Worm (Caenorhabditis elegans) whole organism, L4 larva: ENCODE results near the gene hpo-28.

ENCODE experiments used
- D1046.2 ChIP-seq: fragments of 200-800 bp; sonication (Bioruptor generic); IDR thresholded peaks from 2 replicates; pipeline ENCODE4 v1.3.6; 2022; ENCODE audit warnings: missing genetic modification characterization, missing compliant biosample characterization
- F49E8.2 ChIP-seq: sonication (generic microtip); optimal IDR thresholded peaks from 2 replicates; lab custom pipeline; 2016; ENCODE audit warnings: missing compliant biosample characterization, mild to moderate bottlenecking, missing genetic modification characterization, borderline replicate concordance
- R02D3.7 ChIP-seq: fragments of 150-350 bp; sonication (generic microtip); optimal IDR thresholded peaks from 3 replicates; lab custom pipeline; 2014; ENCODE audit warnings: missing biosample characterization, missing genetic modification characterization
- T26A8.4 ChIP-seq: fragments of 200-800 bp; sonication (Bioruptor generic); IDR thresholded peaks from 2 replicates; pipeline ENCODE4 v1.3.6; 2022; ENCODE audit warnings: missing genetic modification characterization, missing compliant biosample characterization
- ZK337.2 ChIP-seq: fragments of 200-800 bp; sonication (Bioruptor generic); IDR thresholded peaks from 2 replicates; pipeline ENCODE4 v1.3.6; 2022; ENCODE audit warnings: missing genetic modification reagents, missing genetic modification characterization, missing compliant biosample characterization
- ZK546.5 ChIP-seq, 2 experiments: sonication (generic microtip); optimal IDR thresholded peaks; 2 replicates each; lab custom pipeline; 2017; ENCODE audit warnings: missing biosample characterization in 2 of 2, missing genetic modification characterization in 2 of 2
- ama-1 ChIP-seq: fragments of 150-350 bp; optimal IDR thresholded peaks from 2 replicates; lab custom pipeline; 2014; ENCODE audit warnings: inconsistent platforms, mixed read lengths
- arid-1 ChIP-seq: fragments of 200-800 bp; sonication (Bioruptor generic); conservative IDR thresholded peaks from 2 replicates; pipeline ENCODE4 v1.3.6; 2022; ENCODE audit warnings: missing genetic modification reagents, missing genetic modification characterization, missing compliant biosample characterization
- attf-4 ChIP-seq: sonication (generic microtip); optimal IDR thresholded peaks from 3 replicates; lab custom pipeline; 2017; ENCODE audit warnings: missing biosample characterization, missing genetic modification characterization
- ceh-28 ChIP-seq: fragments of 150-350 bp; optimal IDR thresholded peaks from 2 replicates; lab custom pipeline; 2014; ENCODE audit warnings: missing biosample characterization, missing genetic modification reagents, missing genetic modification characterization
- ceh-44 ChIP-seq: fragments of 200-800 bp; sonication (Bioruptor generic); IDR thresholded peaks from 2 replicates; pipeline ENCODE4 v1.3.6; 2022; ENCODE audit warnings: missing genetic modification reagents, missing genetic modification characterization, missing compliant biosample characterization
- ceh-82 ChIP-seq: sonication (generic microtip); optimal IDR thresholded peaks from 2 replicates; lab custom pipeline; 2017; ENCODE audit warnings: missing biosample characterization, missing genetic modification characterization
- ces-1 ChIP-seq: fragments of 150-350 bp; sonication (generic microtip); optimal IDR thresholded peaks from 4 replicates; lab custom pipeline; 2014; ENCODE audit warnings: missing biosample characterization, missing genetic modification reagents, missing genetic modification characterization
- daf-16 ChIP-seq, 3 experiments: sonication (generic microtip); optimal IDR thresholded peaks; 2 replicates each; lab custom pipeline; 2016 to 2017; ENCODE audit warnings: missing genetic modification characterization in 3 of 3, missing genetic modification reagents in 3 of 3, mild to moderate bottlenecking in 2 of 3, missing compliant biosample characterization in 2 of 3, missing biosample characterization in 1 of 3, moderate library complexity in 1 of 3
- daf-19 ChIP-seq: fragments of 200-800 bp; sonication (Bioruptor generic); conservative IDR thresholded peaks from 2 replicates; pipeline ENCODE4 v1.3.6; 2022; ENCODE audit warnings: missing genetic modification characterization, missing compliant biosample characterization
- dmd-9 ChIP-seq: fragments of 200-800 bp; sonication (Bioruptor generic); IDR thresholded peaks from 2 replicates; pipeline ENCODE4 v1.3.6; 2022; ENCODE audit warnings: missing genetic modification reagents, missing genetic modification characterization, missing compliant biosample characterization
- dpl-1 ChIP-seq: fragments of 150-350 bp; optimal IDR thresholded peaks from 2 replicates; lab custom pipeline; 2014; ENCODE audit warnings: missing biosample characterization, missing genetic modification reagents, missing genetic modification characterization
- dve-1 ChIP-seq: sonication (generic microtip); optimal IDR thresholded peaks from 2 replicates; lab custom pipeline; 2017; ENCODE audit warnings: antibody characterized with exemption, mild to moderate bottlenecking, missing genetic modification characterization, missing compliant biosample characterization; ENCODE audit not compliant: insufficient read depth
- egl-43 ChIP-seq: fragments of 200-800 bp; sonication (Bioruptor generic); IDR thresholded peaks from 2 replicates; pipeline ENCODE4 v1.3.6; 2022; ENCODE audit warnings: missing genetic modification reagents, missing genetic modification characterization, missing compliant biosample characterization
- fos-1 ChIP-seq: fragments of 150-350 bp; optimal IDR thresholded peaks from 2 replicates; lab custom pipeline; 2014; ENCODE audit warnings: missing biosample characterization, missing genetic modification characterization
- hlh-11 ChIP-seq: fragments of 200-800 bp; sonication (Bioruptor generic); optimal IDR thresholded peaks from 2 replicates; lab custom pipeline; 2018; ENCODE audit warnings: mild to moderate bottlenecking, missing genetic modification characterization, missing compliant biosample characterization
- hlh-30 ChIP-seq: sonication (generic microtip); optimal IDR thresholded peaks from 2 replicates; lab custom pipeline; 2017; ENCODE audit warnings: antibody characterized with exemption, mild to moderate bottlenecking, missing genetic modification characterization, missing compliant biosample characterization; ENCODE audit not compliant: insufficient read depth
- lin-1 ChIP-seq: fragments of 200-800 bp; sonication (Bioruptor generic); IDR thresholded peaks from 2 replicates; pipeline ENCODE4 v1.3.6; 2022; ENCODE audit warnings: missing genetic modification reagents, missing genetic modification characterization, missing compliant biosample characterization
- lin-13 ChIP-seq: fragments of 150-350 bp; optimal IDR thresholded peaks from 2 replicates; lab custom pipeline; 2014; ENCODE audit warnings: missing biosample characterization, missing genetic modification reagents, missing genetic modification characterization
- lin-15B ChIP-seq: fragments of 150-350 bp; sonication (generic microtip); optimal IDR thresholded peaks from 3 replicates; lab custom pipeline; 2014; ENCODE audit warnings: missing biosample characterization, missing genetic modification characterization
- lin-38 ChIP-seq: fragments of 200-800 bp; sonication (Bioruptor generic); IDR thresholded peaks from 2 replicates; pipeline ENCODE4 v1.3.6; 2022; ENCODE audit warnings: missing genetic modification reagents, missing genetic modification characterization, missing compliant biosample characterization
- lsy-2 ChIP-seq, 2 experiments: fragments of 150-350 bp in 1 of 2; sonication (generic microtip) in 1 of 2; optimal IDR thresholded peaks; 2 replicates each; lab custom pipeline; 2014 to 2017; ENCODE audit warnings: missing biosample characterization in 2 of 2, missing genetic modification characterization in 2 of 2
- madf-9 ChIP-seq: fragments of 200-800 bp; sonication (Bioruptor generic); conservative IDR thresholded peaks from 2 replicates; pipeline ENCODE4 v1.3.6; 2022; ENCODE audit warnings: missing genetic modification reagents, missing genetic modification characterization, missing compliant biosample characterization
- mdl-1 ChIP-seq, 2 experiments: fragments of 150-350 bp in 1 of 2; sonication (generic microtip) in 1 of 2; optimal IDR thresholded peaks; 2 replicates each; lab custom pipeline; 2014 to 2017; ENCODE audit warnings: missing biosample characterization in 2 of 2, missing genetic modification characterization in 2 of 2
- mes-2 ChIP-seq: sonication (generic microtip); optimal IDR thresholded peaks from 2 replicates; lab custom pipeline; 2016; ENCODE audit warnings: missing genotype, mild to moderate bottlenecking, missing genetic modification characterization, missing compliant biosample characterization; ENCODE audit not compliant: poor library complexity, severe bottlenecking
- nhr-10 ChIP-seq: fragments of 150-350 bp; optimal IDR thresholded peaks from 2 replicates; lab custom pipeline; 2014; ENCODE audit warnings: missing biosample characterization, missing genetic modification characterization
- nhr-102 ChIP-seq: sonication (generic microtip); optimal IDR thresholded peaks from 2 replicates; lab custom pipeline; 2016; ENCODE audit warnings: mild to moderate bottlenecking, missing genetic modification characterization, moderate library complexity, missing compliant biosample characterization
- nhr-25 ChIP-seq: sonication (generic microtip); optimal IDR thresholded peaks from 2 replicates; lab custom pipeline; 2017; ENCODE audit warnings: missing genetic modification characterization, mild to moderate bottlenecking, missing compliant biosample characterization, antibody characterized with exemption, moderate library complexity, borderline replicate concordance; ENCODE audit not compliant: insufficient read depth
- nhr-28 ChIP-seq: fragments of 150-350 bp; optimal IDR thresholded peaks from 2 replicates; lab custom pipeline; 2014; ENCODE audit warnings: missing biosample characterization, missing genetic modification characterization
- nhr-42 ChIP-seq: fragments of 200-800 bp; sonication (Bioruptor generic); IDR thresholded peaks from 2 replicates; pipeline ENCODE4 v1.3.6; 2022; ENCODE audit warnings: missing genetic modification characterization, missing compliant biosample characterization
- nhr-48 ChIP-seq: sonication (generic microtip); optimal IDR thresholded peaks from 2 replicates; lab custom pipeline; 2016; ENCODE audit warnings: mild to moderate bottlenecking, missing genetic modification characterization, missing compliant biosample characterization
- nhr-77 ChIP-seq: fragments of 150-350 bp; optimal IDR thresholded peaks from 2 replicates; lab custom pipeline; 2014; ENCODE audit warnings: missing biosample characterization, missing genetic modification characterization
- pqm-1 ChIP-seq: sonication (generic microtip); optimal IDR thresholded peaks from 2 replicates; lab custom pipeline; 2017; ENCODE audit warnings: missing biosample characterization, missing genetic modification characterization
- rbr-2 ChIP-seq: sonication (generic microtip); optimal IDR thresholded peaks from 2 replicates; lab custom pipeline; 2016; ENCODE audit warnings: missing genotype, missing genetic modification characterization, missing compliant biosample characterization
- saeg-2 ChIP-seq: fragments of 200-800 bp; sonication (Bioruptor generic); IDR thresholded peaks from 2 replicates; pipeline ENCODE4 v1.3.6; 2022; ENCODE audit warnings: missing genetic modification reagents, missing genetic modification characterization, missing compliant biosample characterization
- snpc-1.2 ChIP-seq: fragments of 200-800 bp; sonication (Bioruptor generic); IDR thresholded peaks from 2 replicates; pipeline ENCODE4 v1.3.6; 2022; ENCODE audit warnings: missing genetic modification reagents, missing genetic modification characterization, missing compliant biosample characterization
- spr-1 ChIP-seq: sonication (generic microtip); optimal IDR thresholded peaks from 2 replicates; lab custom pipeline; 2016; ENCODE audit warnings: mild to moderate bottlenecking, missing genetic modification characterization, missing compliant biosample characterization
- unc-39 ChIP-seq: sonication (generic microtip); optimal IDR thresholded peaks from 2 replicates; lab custom pipeline; 2017; ENCODE audit warnings: missing biosample characterization, missing genetic modification characterization
- unc-62 ChIP-seq, 3 experiments: fragments of 150-350 bp in 1 of 3; sonication (generic microtip); optimal IDR thresholded peaks in 2 of 3; peaks in 1 of 3; 1 replicate in 1 of 3; 2 replicates in 2 of 3; lab custom pipeline; 2014 to 2017; ENCODE audit warnings: missing biosample characterization in 3 of 3, missing genetic modification characterization in 3 of 3, missing genetic modification reagents in 3 of 3, missing genotype in 1 of 3
- vab-7 ChIP-seq: fragments of 200-800 bp; sonication (Bioruptor generic); IDR thresholded peaks from 2 replicates; pipeline ENCODE4 v1.3.6; 2022; ENCODE audit warnings: missing genetic modification reagents, missing genetic modification characterization, missing compliant biosample characterization
- zfp-3 ChIP-seq: fragments of 200-800 bp; sonication (Bioruptor generic); conservative IDR thresholded peaks from 2 replicates; pipeline ENCODE4 v1.3.6; 2022; ENCODE audit warnings: missing genetic modification reagents, missing genetic modification characterization, missing compliant biosample characterization

The hpo-28 gene

DNA sequence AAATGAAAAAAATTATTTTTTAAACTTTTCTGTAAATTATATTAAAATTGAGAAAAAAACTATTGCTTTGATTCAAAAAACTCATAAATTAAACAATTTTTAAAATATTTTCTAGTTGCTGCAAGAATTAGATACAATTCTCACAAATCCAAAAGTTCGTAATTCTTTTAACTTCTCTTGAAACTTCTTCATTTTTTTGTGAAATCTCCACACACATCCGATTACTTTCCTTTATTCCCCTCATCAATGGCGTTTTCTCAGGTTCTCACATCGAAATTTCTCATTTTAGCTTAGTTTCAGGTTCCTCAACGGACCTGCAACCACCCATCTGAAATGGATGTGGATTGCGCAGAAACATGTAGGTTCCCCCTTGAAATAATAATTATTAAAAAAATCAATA lies 13.4 kb upstream of the hpo-28 start, which contains the start of gene wrm-1:
Gene wrm-1 (plus strand): TSS at position 301 of the 400 bp plus-strand sequence.
- no peak for TF ChIP-seq nhr-102 (tag; lab: Kevin White, UChicago)
- TF ChIP-seq rbr-2 (tag; lab: Kevin White, UChicago), result no peak
- TF ChIP-seq daf-16 (GFP tag; optimal IDR thresholded peaks at IDR 0.05; lab: Kevin White, UChicago), result no peak
- no peak for TF ChIP-seq daf-16 (tag; optimal IDR thresholded peaks at IDR 0.05; lab: Kevin White, UChicago)
- TF ChIP-seq fos-1, result no peak
- no peak for TF ChIP-seq snpc-1.2
- no peak for TF ChIP-seq hlh-11 (tag; lab: Kevin White, UChicago)
- no peak for TF ChIP-seq attf-4 (tag; lab: Kevin White, UChicago)
- no peak for TF ChIP-seq ZK546.5 (tag; optimal IDR thresholded peaks at IDR 0.05; lab: Kevin White, UChicago)
- no peak for TF ChIP-seq vab-7
- TF ChIP-seq ceh-82 (tag; lab: Kevin White, UChicago), result no peak

DNA sequence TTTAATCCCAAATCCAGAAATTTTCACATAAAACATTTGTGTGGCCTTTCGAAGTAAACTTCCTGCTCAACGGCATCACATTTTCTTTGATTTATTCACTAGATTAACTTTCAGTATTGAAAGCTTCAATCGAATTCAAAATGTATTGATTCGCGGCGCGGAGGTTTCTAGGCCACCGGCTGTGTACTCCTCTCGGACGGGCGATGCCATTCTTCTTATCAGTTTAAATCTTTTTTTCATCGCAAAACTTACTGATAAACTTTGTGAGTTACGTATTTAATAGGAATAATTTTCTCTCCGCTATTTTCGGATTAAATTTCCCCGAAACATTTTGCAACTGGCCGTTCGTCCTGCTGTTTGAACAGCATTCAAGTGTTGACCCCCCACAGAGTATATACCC lies 12.8 kb upstream of the hpo-28 start:
- TF ChIP-seq lin-15B (tag; lab: Kevin White, UChicago), result no peak
- no peak for TF ChIP-seq R02D3.7 (tag; lab: Kevin White, UChicago)
- no peak for TF ChIP-seq unc-62 (GFP tag; optimal IDR thresholded peaks at IDR 0.05 in 1 of 2; lab: Kevin White, UChicago)
- TF ChIP-seq unc-62 (tag; optimal IDR thresholded peaks at IDR 0.05; lab: Kevin White, UChicago), result no peak
- TF ChIP-seq unc-39 (tag; lab: Kevin White, UChicago), result no peak
- TF ChIP-seq lin-1 (GFP tag; lab: Robert Waterston, UW), result 0 out of 2 replicates have a peak, but pooled peaks have one; percentile 32
- no peak for TF ChIP-seq nhr-42 (GFP tag; lab: Robert Waterston, UW)
- TF ChIP-seq daf-16 (GFP tag; optimal IDR thresholded peaks at IDR 0.05; lab: Kevin White, UChicago), result peak in 1 of 2 experiments; percentile 36
- TF ChIP-seq daf-16 (tag; optimal IDR thresholded peaks at IDR 0.05; lab: Kevin White, UChicago), result peak; percentile 49
- TF ChIP-seq ces-1 (GFP tag; lab: Kevin White, UChicago), result no peak
- TF ChIP-seq mdl-1 (tag; optimal IDR thresholded peaks at IDR 0.05; lab: Kevin White, UChicago), result peak in 1 of 2 experiments; percentile 26
- no peak for TF ChIP-seq nhr-10 (tag; lab: Kevin White, UChicago)
- TF ChIP-seq pqm-1, result peak; percentile 59
- no peak for TF ChIP-seq spr-1 (tag; lab: Kevin White, UChicago)
- TF ChIP-seq F49E8.2 (tag; lab: Kevin White, UChicago), result no peak
- peak; percentile 94 for TF ChIP-seq dve-1 (tag; lab: Kevin White, UChicago)
- TF ChIP-seq ama-1, result no peak
- TF ChIP-seq hlh-30 (tag; lab: Kevin White, UChicago), result peak; percentile 28
- TF ChIP-seq madf-9 (GFP tag; lab: Robert Waterston, UW), result peak; percentile 52
- no peak for TF ChIP-seq lin-13 (GFP tag; lab: Kevin White, UChicago)
- TF ChIP-seq lin-38 (GFP tag; lab: Robert Waterston, UW), result peak; percentile 66
- 0 out of 2 replicates have a peak, but pooled peaks have one; percentile 27 for TF ChIP-seq ceh-44 (GFP tag; lab: Robert Waterston, UW)
- TF ChIP-seq mes-2 (tag; lab: Kevin White, UChicago), result peak; percentile 98
- TF ChIP-seq saeg-2, result no peak
- TF ChIP-seq hlh-11 (tag; lab: Kevin White, UChicago), result peak; percentile 61
- peak; percentile 93 for TF ChIP-seq dpl-1 (GFP tag; lab: Kevin White, UChicago)
- peak; percentile 48 for TF ChIP-seq nhr-77 (tag; lab: Kevin White, UChicago)
- TF ChIP-seq daf-19 (GFP tag; lab: Robert Waterston, UW), result no peak
- peak; percentile 67 for TF ChIP-seq nhr-28 (tag; lab: Kevin White, UChicago)
- TF ChIP-seq lsy-2 (tag; optimal IDR thresholded peaks at IDR 0.05; lab: Kevin White, UChicago), result peak in 1 of 2 experiments; percentile 81
- peak; percentile 67 for TF ChIP-seq nhr-102 (tag; lab: Kevin White, UChicago)
- TF ChIP-seq zfp-3 (GFP tag; lab: Robert Waterston, UW), result no peak
- TF ChIP-seq nhr-48 (tag; lab: Kevin White, UChicago), result peak; percentile 63
- TF ChIP-seq D1046.2, result no peak
- 0 out of 2 replicates have a peak, but pooled peaks have one; percentile 19 for TF ChIP-seq dmd-9 (GFP tag; lab: Robert Waterston, UW)
- TF ChIP-seq ceh-28, result peak; percentile 17
- 0 out of 2 replicates have a peak, but pooled peaks have one; percentile 23 for TF ChIP-seq vab-7
- no peak for TF ChIP-seq nhr-25 (tag; lab: Kevin White, UChicago)
- no peak for TF ChIP-seq fos-1
- TF ChIP-seq ZK337.2 (GFP tag; lab: Robert Waterston, UW), result peak; percentile 89
- TF ChIP-seq arid-1, result peak; percentile 56; the same call in 1 of the 2 replicates
- TF ChIP-seq T26A8.4, result peak; percentile 66
- TF ChIP-seq egl-43, result no peak
